Worm (Caenorhabditis elegans): ENCODE results near the gene sec-20.

Gene sec-20

ce11 chrIII:157980-158379 lies 33.9 kb upstream of the sec-20 start:
- TF ChIP-seq ceh-13 (GFP tag; optimal IDR thresholded peaks at IDR 0.05) (no peak), aly-1 (tag; optimal IDR thresholded peaks at IDR 0.05) (no peak), ets-7 (tag; optimal IDR thresholded peaks at IDR 0.05) (no peak), scrt-1 (GFP tag; IDR thresholded peaks at IDR 0.05) (no peak), B0310.2 (tag; optimal IDR thresholded peaks at IDR 0.05) (no peak), ama-1 (optimal IDR thresholded peaks at IDR 0.05) (no peak), hmg-4 (GFP tag; optimal IDR thresholded peaks at IDR 0.05) (no peak), flt-1 (GFP tag; IDR thresholded peaks at IDR 0.05) (no peak)

- TF ChIP-seq ceh-13 (GFP tag; optimal IDR thresholded peaks at IDR 0.05) (no peak), ama-1 (optimal IDR thresholded peaks at IDR 0.05) (no peak)
Measured at ce11 chrIII:159149-159548, 32.8 kb upstream of the sec-20 start.

ce11 chrIII:159665-160064 lies 32.2 kb upstream of the sec-20 start:
- no peak for TF ChIP-seq ceh-13 (GFP tag; optimal IDR thresholded peaks at IDR 0.05)
- TF ChIP-seq pes-1 (GFP tag; IDR thresholded peaks at IDR 0.05) = no peak
- no peak for TF ChIP-seq ets-7 (tag; optimal IDR thresholded peaks at IDR 0.05)
- TF ChIP-seq tra-4 (tag; optimal IDR thresholded peaks at IDR 0.05) = no peak

- TF ChIP-seq tbx-11 (GFP tag; IDR thresholded peaks at IDR 0.05) = no peak
- TF ChIP-seq F13C5.2 (tag; optimal IDR thresholded peaks at IDR 0.05) = no peak
- TF ChIP-seq pes-1 (GFP tag; IDR thresholded peaks at IDR 0.05) = no peak
- TF ChIP-seq hmbx-1 (tag; optimal IDR thresholded peaks at IDR 0.05) = no peak
- TF ChIP-seq B0310.2 (tag; optimal IDR thresholded peaks at IDR 0.05) = no peak
- no peak for TF ChIP-seq ceh-13 (GFP tag; optimal IDR thresholded peaks at IDR 0.05)
- no peak for TF ChIP-seq tbx-37 (GFP tag; conservative IDR thresholded peaks at IDR 0.05)
- TF ChIP-seq hmg-4 (GFP tag; optimal IDR thresholded peaks at IDR 0.05) = no peak
- no peak for TF ChIP-seq hnd-1 (tag; optimal IDR thresholded peaks at IDR 0.05)
- no peak for TF ChIP-seq aly-1 (tag; optimal IDR thresholded peaks at IDR 0.05)
- TF ChIP-seq scrt-1 (GFP tag; IDR thresholded peaks at IDR 0.05) = no peak
- no peak for TF ChIP-seq ama-1 (optimal IDR thresholded peaks at IDR 0.05)
- no peak for TF ChIP-seq tra-4 (tag; optimal IDR thresholded peaks at IDR 0.05)
- no peak for TF ChIP-seq sea-1 (GFP tag; conservative IDR thresholded peaks at IDR 0.05)
Measured at ce11 chrIII:164775-165174, 27.1 kb upstream of the sec-20 start, which contains the start of gene F40G9.8. TSS of gene F40G9.8 (minus strand) at chrIII:164875.

- no peak for TF ChIP-seq F13C5.2 (tag; optimal IDR thresholded peaks at IDR 0.05)
- no peak for TF ChIP-seq tbx-37 (GFP tag; conservative IDR thresholded peaks at IDR 0.05)
- no peak for TF ChIP-seq aly-1 (tag; optimal IDR thresholded peaks at IDR 0.05)
Measured at ce11 chrIII:165390-165789, 26.5 kb upstream of the sec-20 start, which contains the start of gene F40G9.7. TSS of gene F40G9.7 (plus strand) at chrIII:165690.

ce11 chrIII:169478-169877 lies 22.4 kb upstream of the sec-20 start, which contains the start of gene F40G9.18:
TSS of gene F40G9.18 (minus strand) at chrIII:169578.
- TF ChIP-seq flt-1 (GFP tag; IDR thresholded peaks at IDR 0.05) (no peak), tra-4 (tag; optimal IDR thresholded peaks at IDR 0.05) (no peak), ets-7 (tag; optimal IDR thresholded peaks at IDR 0.05) (no peak), F13C5.2 (tag; optimal IDR thresholded peaks at IDR 0.05) (no peak), ama-1 (optimal IDR thresholded peaks at IDR 0.05) (no peak), sea-1 (GFP tag; conservative IDR thresholded peaks at IDR 0.05) (no peak), hmbx-1 (tag; optimal IDR thresholded peaks at IDR 0.05) (no peak), tbx-11 (GFP tag; IDR thresholded peaks at IDR 0.05) (no peak)

- no peak for TF ChIP-seq ama-1 (optimal IDR thresholded peaks at IDR 0.05)
- TF ChIP-seq sea-1 (GFP tag; conservative IDR thresholded peaks at IDR 0.05) = no peak
- no peak for TF ChIP-seq tbx-11 (GFP tag; IDR thresholded peaks at IDR 0.05)
- no peak for TF ChIP-seq flt-1 (GFP tag; IDR thresholded peaks at IDR 0.05)
- no peak for TF ChIP-seq F13C5.2 (tag; optimal IDR thresholded peaks at IDR 0.05)
- no peak for TF ChIP-seq hnd-1 (tag; optimal IDR thresholded peaks at IDR 0.05)
- TF ChIP-seq hmg-4 (GFP tag; optimal IDR thresholded peaks at IDR 0.05) = no peak
- TF ChIP-seq ets-7 (tag; optimal IDR thresholded peaks at IDR 0.05) = no peak
- TF ChIP-seq tra-4 (tag; optimal IDR thresholded peaks at IDR 0.05) = no peak
- no peak for TF ChIP-seq aly-1 (tag; optimal IDR thresholded peaks at IDR 0.05)
- no peak for TF ChIP-seq ceh-13 (GFP tag; optimal IDR thresholded peaks at IDR 0.05)
- no peak for TF ChIP-seq pes-1 (GFP tag; IDR thresholded peaks at IDR 0.05)
- no peak for TF ChIP-seq hmbx-1 (tag; optimal IDR thresholded peaks at IDR 0.05)
- no peak for TF ChIP-seq ceh-36 (tag; optimal IDR thresholded peaks at IDR 0.05)
Measured at ce11 chrIII:171617-172016, 20.3 kb upstream of the sec-20 start, which contains the start of the genes F40G9.9 and F40G9.12. TSS of gene F40G9.9 (minus strand) at chrIII:171717. TSS of gene F40G9.12 (plus strand) at chrIII:171847.

ce11 chrIII:173501-173900 lies 18.4 kb upstream of the sec-20 start, which contains the start of gene F40G9.19:
TSS of gene F40G9.19 (plus strand) at chrIII:173801.
- no peak for TF ChIP-seq flt-1 (GFP tag; IDR thresholded peaks at IDR 0.05)
- no peak for TF ChIP-seq hmg-4 (GFP tag; optimal IDR thresholded peaks at IDR 0.05)
- no peak for TF ChIP-seq tbx-37 (GFP tag; conservative IDR thresholded peaks at IDR 0.05)
- TF ChIP-seq aly-1 (tag; optimal IDR thresholded peaks at IDR 0.05) = no peak
- no peak for TF ChIP-seq hnd-1 (tag; optimal IDR thresholded peaks at IDR 0.05)
- no peak for TF ChIP-seq B0310.2 (tag; optimal IDR thresholded peaks at IDR 0.05)
- no peak for TF ChIP-seq ceh-36 (tag; optimal IDR thresholded peaks at IDR 0.05)
- no peak for TF ChIP-seq sea-1 (GFP tag; conservative IDR thresholded peaks at IDR 0.05)
- no peak for TF ChIP-seq F13C5.2 (tag; optimal IDR thresholded peaks at IDR 0.05)
- no peak for TF ChIP-seq hmbx-1 (tag; optimal IDR thresholded peaks at IDR 0.05)
- no peak for TF ChIP-seq tbx-11 (GFP tag; IDR thresholded peaks at IDR 0.05)
- TF ChIP-seq ets-7 (tag; optimal IDR thresholded peaks at IDR 0.05) = no peak
- no peak for TF ChIP-seq ceh-13 (GFP tag; optimal IDR thresholded peaks at IDR 0.05)
- TF ChIP-seq ama-1 (optimal IDR thresholded peaks at IDR 0.05) = no peak
- no peak for TF ChIP-seq scrt-1 (GFP tag; IDR thresholded peaks at IDR 0.05)
- no peak for TF ChIP-seq tra-4 (tag; optimal IDR thresholded peaks at IDR 0.05)
- TF ChIP-seq pes-1 (GFP tag; IDR thresholded peaks at IDR 0.05) = no peak
